Fruit fly (Drosophila melanogaster): Measurements from ENCODE around the gene Csk.

Csk gene

dm6 chr3R:11617363-11617762 is 33.1 kb downstream of the Csk start (continued):
- TF ChIP-seq CG11762 (GFP tag; optimal IDR thresholded peaks at IDR 0.05; ENCODE audit: insufficient read depth) (no peak), Hr39 (GFP tag; optimal IDR thresholded peaks at IDR 0.05) (no peak), Ets96B (tag; optimal IDR thresholded peaks at IDR 0.05) (peak; percentile 45), CG31627 (GFP tag; optimal IDR thresholded peaks at IDR 0.05) (no peak), CG6792 (GFP tag; optimal IDR thresholded peaks at IDR 0.05) (peak; percentile 11), CG32006 (GFP tag; optimal IDR thresholded peaks at IDR 0.05) (peak; percentile 67), CG3032 (tag; optimal IDR thresholded peaks at IDR 0.05) (peak; percentile 15), CG6808 (GFP tag; optimal IDR thresholded peaks at IDR 0.05) (peak; percentile 7), OdsH (GFP tag; optimal IDR thresholded peaks at IDR 0.05) (peak; percentile 4), Met (GFP tag; optimal IDR thresholded peaks at IDR 0.05) (no peak), dac (GFP tag; optimal IDR thresholded peaks at IDR 0.05) (no peak), CG10631 (GFP tag; optimal IDR thresholded peaks at IDR 0.05) (peak; percentile 51), CG6276 (GFP tag; optimal IDR thresholded peaks at IDR 0.05) (peak; percentile 55), CG34406 (GFP tag; optimal IDR thresholded peaks at IDR 0.05) (no peak), svp (GFP tag) (no peak), cyc (GFP tag; optimal IDR thresholded peaks at IDR 0.05) (no peak), Blimp-1 (GFP tag; optimal IDR thresholded peaks at IDR 0.05) (no peak), Hr38 (GFP tag; optimal IDR thresholded peaks at IDR 0.05) (no peak), Sox14 (GFP tag; optimal IDR thresholded peaks at IDR 0.05) (peak; percentile 44), CG6163 (GFP tag; IDR thresholded peaks at IDR 0.05) (peak; percentile 31; the same call in 1 of the 3 replicates), Sox102F (GFP tag; optimal IDR thresholded peaks at IDR 0.05) (no peak), fkh (GFP tag; optimal IDR thresholded peaks at IDR 0.05) (no peak), CG6854 (GFP tag; optimal IDR thresholded peaks at IDR 0.05) (no peak), ss (GFP tag; optimal IDR thresholded peaks at IDR 0.05) (no peak), acj6 (GFP tag; optimal IDR thresholded peaks at IDR 0.05) (peak; percentile 15), CG16779 (tag; optimal IDR thresholded peaks at IDR 0.05) (no peak), net (GFP tag; optimal IDR thresholded peaks at IDR 0.05) (no peak), Sox15 (GFP tag; optimal IDR thresholded peaks at IDR 0.05) (no peak)

- peak; percentile 21 for TF ChIP-seq CG10631 (GFP tag; optimal IDR thresholded peaks at IDR 0.05)
- no peak for TF ChIP-seq CG6163 (GFP tag; IDR thresholded peaks at IDR 0.05)
- TF ChIP-seq fd59A (GFP tag; optimal IDR thresholded peaks at IDR 0.05), result peak; percentile 20
- no peak for TF ChIP-seq cyc (GFP tag; optimal IDR thresholded peaks at IDR 0.05)
- no peak for TF ChIP-seq vri (GFP tag; optimal IDR thresholded peaks at IDR 0.05)
- no peak for TF ChIP-seq CG6854 (GFP tag; optimal IDR thresholded peaks at IDR 0.05)
- TF ChIP-seq CG31627 (GFP tag; optimal IDR thresholded peaks at IDR 0.05), result no peak
- no peak for TF ChIP-seq esn (GFP tag; optimal IDR thresholded peaks at IDR 0.05)
- TF ChIP-seq OdsH (GFP tag; optimal IDR thresholded peaks at IDR 0.05), result peak; percentile 31
- TF ChIP-seq fd85E (GFP tag; optimal IDR thresholded peaks at IDR 0.05), result no peak
- no peak for TF ChIP-seq fkh (GFP tag; optimal IDR thresholded peaks at IDR 0.05)
- TF ChIP-seq CG11294 (GFP tag; IDR thresholded peaks at IDR 0.05), result no peak
- no peak for TF ChIP-seq CG34406 (GFP tag; optimal IDR thresholded peaks at IDR 0.05)
- peak; percentile 11 for TF ChIP-seq lz (GFP tag; optimal IDR thresholded peaks at IDR 0.05)
- TF ChIP-seq Met (GFP tag; optimal IDR thresholded peaks at IDR 0.05), result no peak
- TF ChIP-seq svp (GFP tag), result no peak
- peak; percentile 63 for TF ChIP-seq CG8119 (GFP tag; IDR thresholded peaks at IDR 0.05)
- TF ChIP-seq Ets96B (tag; optimal IDR thresholded peaks at IDR 0.05), result peak; percentile 46
- no peak for TF ChIP-seq CG8319 (GFP tag; optimal IDR thresholded peaks at IDR 0.05)
- peak; percentile 43 for TF ChIP-seq CG3032 (tag; optimal IDR thresholded peaks at IDR 0.05)
- TF ChIP-seq Smox (GFP tag; optimal IDR thresholded peaks at IDR 0.05), result peak; percentile 4
- TF ChIP-seq topi (GFP tag; optimal IDR thresholded peaks at IDR 0.05), result peak; percentile 4
- peak; percentile 0 for TF ChIP-seq CG16779 (tag; optimal IDR thresholded peaks at IDR 0.05)
- no peak for TF ChIP-seq CG1621 (tag; optimal IDR thresholded peaks at IDR 0.05)
- TF ChIP-seq Eip75B (GFP tag; optimal IDR thresholded peaks at IDR 0.05), result no peak
- peak; percentile 84 for TF ChIP-seq Eip78C (GFP tag)
- no peak for TF ChIP-seq Hr38 (GFP tag; optimal IDR thresholded peaks at IDR 0.05)
- peak; percentile 9 for TF ChIP-seq pdm3 (GFP tag; optimal IDR thresholded peaks at IDR 0.05)
- TF ChIP-seq CG8632 (GFP tag; optimal IDR thresholded peaks at IDR 0.05), result peak; percentile 11
- no peak for TF ChIP-seq Sox14 (GFP tag; optimal IDR thresholded peaks at IDR 0.05)
- TF ChIP-seq Gug (GFP tag; IDR thresholded peaks at IDR 0.05), result no peak
- TF ChIP-seq CG15336 (GFP tag; IDR thresholded peaks at IDR 0.05), result peak; percentile 55
- TF ChIP-seq CG6808 (GFP tag; optimal IDR thresholded peaks at IDR 0.05), result peak; percentile 68
- no peak for TF ChIP-seq Lpt (GFP tag; optimal IDR thresholded peaks at IDR 0.05)
- peak; percentile 26 for TF ChIP-seq achi (GFP tag; optimal IDR thresholded peaks at IDR 0.05)
- TF ChIP-seq eg (GFP tag; IDR thresholded peaks at IDR 0.05), result no peak
- peak; percentile 34 for TF ChIP-seq CG11762 (GFP tag; optimal IDR thresholded peaks at IDR 0.05; ENCODE audit: insufficient read depth)
- TF ChIP-seq salr (GFP tag; optimal IDR thresholded peaks at IDR 0.05), result peak in 1 of 2 experiments; percentile 64
Measured at dm6 chr3R:11616219-11616618, 34.3 kb downstream of the Csk start.
